Worm (Caenorhabditis elegans) whole organism, L4 larva: Measurements from ENCODE around the gene B0304.2.

Source experiments
- F37D6.2 ChIP-seq: sonication (generic microtip); optimal IDR thresholded peaks from 2 replicates; lab custom pipeline; 2016; ENCODE audit warnings: mild to moderate bottlenecking, missing genetic modification characterization, missing compliant biosample characterization
- F49E8.2 ChIP-seq: sonication (generic microtip); optimal IDR thresholded peaks from 2 replicates; lab custom pipeline; 2016; ENCODE audit warnings: missing compliant biosample characterization, mild to moderate bottlenecking, missing genetic modification characterization, borderline replicate concordance
- T20F7.1 ChIP-seq: fragments of 200-800 bp; sonication (Bioruptor generic); optimal IDR thresholded peaks from 2 replicates; lab custom pipeline; 2018; ENCODE audit warnings: mild to moderate bottlenecking, missing genetic modification characterization, missing compliant biosample characterization
- Y48G9A.11 ChIP-seq: fragments of 200-800 bp; sonication (Bioruptor generic); IDR thresholded peaks from 2 replicates; pipeline ENCODE4 v1.3.6; 2022; ENCODE audit warnings: missing genetic modification reagents, missing genetic modification characterization, missing compliant biosample characterization
- ZK546.5 ChIP-seq, 2 experiments: sonication (generic microtip); optimal IDR thresholded peaks; 2 replicates each; lab custom pipeline; 2017; ENCODE audit warnings: missing biosample characterization in 2 of 2, missing genetic modification characterization in 2 of 2
- aha-1 ChIP-seq: fragments of 150-350 bp; peaks from one replicate; lab custom pipeline; 2014; ENCODE audit warnings: missing biosample characterization, missing genetic modification characterization
- aly-2 ChIP-seq: sonication (generic microtip); optimal IDR thresholded peaks from 2 replicates; lab custom pipeline; 2018; ENCODE audit warnings: missing biosample characterization, missing genetic modification characterization
- attf-4 ChIP-seq: sonication (generic microtip); optimal IDR thresholded peaks from 3 replicates; lab custom pipeline; 2017; ENCODE audit warnings: missing biosample characterization, missing genetic modification characterization
- ceh-20 ChIP-seq: fragments of 200-800 bp; sonication (Bioruptor generic); IDR thresholded peaks from 2 replicates; pipeline ENCODE4 v1.3.6; 2022; ENCODE audit warnings: missing genetic modification reagents, missing genetic modification characterization, missing compliant biosample characterization
- ceh-28 ChIP-seq: fragments of 150-350 bp; optimal IDR thresholded peaks from 2 replicates; lab custom pipeline; 2014; ENCODE audit warnings: missing biosample characterization, missing genetic modification reagents, missing genetic modification characterization
- ces-1 ChIP-seq: fragments of 150-350 bp; sonication (generic microtip); optimal IDR thresholded peaks from 4 replicates; lab custom pipeline; 2014; ENCODE audit warnings: missing biosample characterization, missing genetic modification reagents, missing genetic modification characterization
- ctbp-1 ChIP-seq: fragments of 200-800 bp; sonication (Bioruptor generic); IDR thresholded peaks from 2 replicates; pipeline ENCODE4 v1.3.6; 2022; ENCODE audit warnings: missing genetic modification reagents, missing genetic modification characterization, missing compliant biosample characterization
- daf-12 ChIP-seq: fragments of 150-350 bp; optimal IDR thresholded peaks from 2 replicates; lab custom pipeline; 2014; ENCODE audit warnings: missing biosample characterization, missing genetic modification reagents, missing genetic modification characterization
- dmd-6 ChIP-seq: fragments of 200-800 bp; sonication (Bioruptor generic); IDR thresholded peaks from 2 replicates; pipeline ENCODE4 v1.3.6; 2022; ENCODE audit warnings: missing genetic modification reagents, missing genetic modification characterization, missing compliant biosample characterization
- dpl-1 ChIP-seq: fragments of 150-350 bp; optimal IDR thresholded peaks from 2 replicates; lab custom pipeline; 2014; ENCODE audit warnings: missing biosample characterization, missing genetic modification reagents, missing genetic modification characterization
- dve-1 ChIP-seq: sonication (generic microtip); optimal IDR thresholded peaks from 2 replicates; lab custom pipeline; 2017; ENCODE audit warnings: antibody characterized with exemption, mild to moderate bottlenecking, missing genetic modification characterization, missing compliant biosample characterization; ENCODE audit not compliant: insufficient read depth
- egl-27 ChIP-seq: sonication (generic microtip); optimal IDR thresholded peaks from 3 replicates; lab custom pipeline; 2017; ENCODE audit warnings: missing biosample characterization, missing genetic modification reagents, missing genetic modification characterization
- fkh-10 ChIP-seq: fragments of 150-350 bp; optimal IDR thresholded peaks from 2 replicates; lab custom pipeline; 2014; ENCODE audit warnings: missing biosample characterization, missing genetic modification reagents, missing genetic modification characterization
- gei-8 ChIP-seq: fragments of 200-800 bp; sonication (Bioruptor generic); optimal IDR thresholded peaks from 2 replicates; lab custom pipeline; 2018; ENCODE audit warnings: mild to moderate bottlenecking, missing genetic modification characterization, missing compliant biosample characterization
- hlh-11 ChIP-seq: fragments of 200-800 bp; sonication (Bioruptor generic); optimal IDR thresholded peaks from 2 replicates; lab custom pipeline; 2018; ENCODE audit warnings: mild to moderate bottlenecking, missing genetic modification characterization, missing compliant biosample characterization
- hlh-30 ChIP-seq: sonication (generic microtip); optimal IDR thresholded peaks from 2 replicates; lab custom pipeline; 2017; ENCODE audit warnings: antibody characterized with exemption, mild to moderate bottlenecking, missing genetic modification characterization, missing compliant biosample characterization; ENCODE audit not compliant: insufficient read depth
- hmg-1.1 ChIP-seq: fragments of 200-800 bp; sonication (Bioruptor generic); IDR thresholded peaks from 2 replicates; pipeline ENCODE4 v1.3.6; 2022; ENCODE audit warnings: missing genetic modification reagents, missing genetic modification characterization, missing compliant biosample characterization
- lin-1 ChIP-seq: fragments of 200-800 bp; sonication (Bioruptor generic); IDR thresholded peaks from 2 replicates; pipeline ENCODE4 v1.3.6; 2022; ENCODE audit warnings: missing genetic modification reagents, missing genetic modification characterization, missing compliant biosample characterization
- lin-13 ChIP-seq: fragments of 150-350 bp; optimal IDR thresholded peaks from 2 replicates; lab custom pipeline; 2014; ENCODE audit warnings: missing biosample characterization, missing genetic modification reagents, missing genetic modification characterization
- lin-15B ChIP-seq: fragments of 150-350 bp; sonication (generic microtip); optimal IDR thresholded peaks from 3 replicates; lab custom pipeline; 2014; ENCODE audit warnings: missing biosample characterization, missing genetic modification characterization
- lin-38 ChIP-seq: fragments of 200-800 bp; sonication (Bioruptor generic); IDR thresholded peaks from 2 replicates; pipeline ENCODE4 v1.3.6; 2022; ENCODE audit warnings: missing genetic modification reagents, missing genetic modification characterization, missing compliant biosample characterization
- lsy-2 ChIP-seq, 2 experiments: fragments of 150-350 bp in 1 of 2; sonication (generic microtip) in 1 of 2; optimal IDR thresholded peaks; 2 replicates each; lab custom pipeline; 2014 to 2017; ENCODE audit warnings: missing biosample characterization in 2 of 2, missing genetic modification characterization in 2 of 2
- madf-5 ChIP-seq, 2 experiments: fragments of 200-800 bp; sonication (Bioruptor generic); IDR thresholded peaks; 2 replicates each; pipeline ENCODE4 v1.3.6; 2022; ENCODE audit warnings: missing compliant biosample characterization in 2 of 2, missing genetic modification characterization in 2 of 2
- mdl-1 ChIP-seq, 2 experiments: fragments of 150-350 bp in 1 of 2; sonication (generic microtip) in 1 of 2; optimal IDR thresholded peaks; 2 replicates each; lab custom pipeline; 2014 to 2017; ENCODE audit warnings: missing biosample characterization in 2 of 2, missing genetic modification characterization in 2 of 2
- mes-2 ChIP-seq: sonication (generic microtip); optimal IDR thresholded peaks from 2 replicates; lab custom pipeline; 2016; ENCODE audit warnings: missing genotype, mild to moderate bottlenecking, missing genetic modification characterization, missing compliant biosample characterization; ENCODE audit not compliant: poor library complexity, severe bottlenecking
- mxl-2 ChIP-seq: fragments of 200-800 bp; sonication (Bioruptor generic); conservative IDR thresholded peaks from 2 replicates; pipeline ENCODE4 v1.3.6; 2022; ENCODE audit warnings: missing genetic modification reagents, missing genetic modification characterization, missing compliant biosample characterization
- mxl-3 ChIP-seq: fragments of 200-800 bp; sonication (Bioruptor generic); optimal IDR thresholded peaks from 2 replicates; lab custom pipeline; 2018; ENCODE audit warnings: mild to moderate bottlenecking, missing genetic modification characterization, missing compliant biosample characterization
- nhr-11 ChIP-seq: fragments of 150-350 bp; optimal IDR thresholded peaks from 2 replicates; lab custom pipeline; 2014; ENCODE audit warnings: missing biosample characterization, missing genetic modification characterization
- nhr-111 ChIP-seq: fragments of 200-800 bp; sonication (Bioruptor generic); optimal IDR thresholded peaks from 2 replicates; lab custom pipeline; 2018; ENCODE audit warnings: mild to moderate bottlenecking, missing genetic modification characterization, missing compliant biosample characterization
- nhr-28 ChIP-seq: fragments of 150-350 bp; optimal IDR thresholded peaks from 2 replicates; lab custom pipeline; 2014; ENCODE audit warnings: missing biosample characterization, missing genetic modification characterization
- nhr-6 ChIP-seq: fragments of 150-350 bp; optimal IDR thresholded peaks from 2 replicates; lab custom pipeline; 2014; ENCODE audit warnings: missing biosample characterization, missing genetic modification characterization
- pha-4 ChIP-seq, 2 experiments: fragments of 150-350 bp in 1 of 2; fragments of 200-800 bp in 1 of 2; sonication (Bioruptor generic) in 1 of 2; IDR thresholded peaks in 1 of 2; optimal IDR thresholded peaks in 1 of 2; 2 replicates each; pipeline versions ENCODE4 v1.3.6 to Lab custom; 2014 to 2022; ENCODE audit warnings: missing genetic modification characterization in 2 of 2, missing genetic modification reagents in 2 of 2, missing biosample characterization in 1 of 2, missing compliant biosample characterization in 1 of 2
- pqm-1 ChIP-seq: sonication (generic microtip); optimal IDR thresholded peaks from 2 replicates; lab custom pipeline; 2017; ENCODE audit warnings: missing biosample characterization, missing genetic modification characterization
- rbr-2 ChIP-seq: sonication (generic microtip); optimal IDR thresholded peaks from 2 replicates; lab custom pipeline; 2016; ENCODE audit warnings: missing genotype, missing genetic modification characterization, missing compliant biosample characterization
- saeg-2 ChIP-seq: fragments of 200-800 bp; sonication (Bioruptor generic); IDR thresholded peaks from 2 replicates; pipeline ENCODE4 v1.3.6; 2022; ENCODE audit warnings: missing genetic modification reagents, missing genetic modification characterization, missing compliant biosample characterization
- sdz-12 ChIP-seq: fragments of 200-800 bp; sonication (Bioruptor generic); optimal IDR thresholded peaks from 2 replicates; lab custom pipeline; 2018; ENCODE audit warnings: mild to moderate bottlenecking, missing genetic modification characterization, missing compliant biosample characterization
- snpc-1.2 ChIP-seq: fragments of 200-800 bp; sonication (Bioruptor generic); IDR thresholded peaks from 2 replicates; pipeline ENCODE4 v1.3.6; 2022; ENCODE audit warnings: missing genetic modification reagents, missing genetic modification characterization, missing compliant biosample characterization
- unc-130 ChIP-seq: sonication (generic microtip); optimal IDR thresholded peaks from 2 replicates; lab custom pipeline; 2016; ENCODE audit warnings: missing genetic modification reagents, missing genetic modification characterization, missing compliant biosample characterization
- zfp-2 ChIP-seq: sonication (generic microtip); optimal IDR thresholded peaks from 2 replicates; lab custom pipeline; 2016; ENCODE audit warnings: mild to moderate bottlenecking, missing genetic modification characterization, missing compliant biosample characterization
- zip-2 ChIP-seq: fragments of 150-350 bp; optimal IDR thresholded peaks from 2 replicates; lab custom pipeline; 2014; ENCODE audit warnings: missing biosample characterization, missing genetic modification characterization
- ztf-11 ChIP-seq: fragments of 150-350 bp; optimal IDR thresholded peaks from 2 replicates; lab custom pipeline; 2014; ENCODE audit warnings: missing biosample characterization, missing genetic modification characterization
- ztf-7 ChIP-seq: fragments of 150-350 bp; optimal IDR thresholded peaks from 2 replicates; lab custom pipeline; 2014; ENCODE audit warnings: missing biosample characterization, missing genetic modification characterization

B0304.2 gene

DNA sequence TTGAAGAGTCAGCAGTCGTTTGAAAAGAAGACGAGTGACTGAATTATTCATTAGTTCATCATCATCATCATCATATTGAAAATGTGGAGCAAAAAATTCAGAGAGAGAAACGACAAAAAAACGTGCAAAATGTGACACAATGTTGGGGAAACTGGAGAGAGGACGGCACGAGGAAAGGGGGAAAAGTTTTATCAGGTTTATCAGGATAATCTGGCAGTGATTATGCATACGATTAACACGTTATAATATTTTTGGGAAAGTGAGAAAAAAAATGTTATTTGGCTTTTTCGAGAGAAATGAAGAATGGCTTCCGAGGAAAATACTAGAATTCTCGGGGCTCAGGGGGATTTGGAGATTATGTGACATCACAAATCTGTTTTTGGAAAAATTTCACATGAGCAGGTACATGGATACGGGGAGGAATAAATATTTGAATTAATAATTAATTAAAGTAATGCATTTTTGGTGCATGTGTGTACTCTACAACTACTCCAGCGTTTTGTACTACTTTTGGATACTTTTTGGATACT lies 18.3 kb upstream of the B0304.2 start, which contains the start of gene camt-1:
TSS of gene camt-1 (minus strand) at position 51 of the 530 bp plus-strand sequence.
- TF ChIP-seq sdz-12 (no peak), F49E8.2 (tag; lab: Kevin White, UChicago) (no peak), Y48G9A.11 (GFP tag; lab: Robert Waterston, UW) (no peak), gei-8 (GFP tag; lab: Kevin White, UChicago) (no peak), T20F7.1 (no peak), ceh-28 (tag; lab: Kevin White, UChicago) (no peak), lin-15B (tag; lab: Kevin White, UChicago) (no peak), nhr-28 (tag; lab: Kevin White, UChicago) (no peak), ztf-11 (no peak), daf-12 (tag; lab: Kevin White, UChicago) (no peak), zip-2 (tag; lab: Kevin White, UChicago) (no peak), madf-5 (GFP tag; IDR thresholded peaks at IDR 0.05; lab: Robert Waterston, UW) (no peak), attf-4 (tag; lab: Kevin White, UChicago) (no peak), zfp-2 (tag; lab: Kevin White, UChicago) (no peak)

DNA sequence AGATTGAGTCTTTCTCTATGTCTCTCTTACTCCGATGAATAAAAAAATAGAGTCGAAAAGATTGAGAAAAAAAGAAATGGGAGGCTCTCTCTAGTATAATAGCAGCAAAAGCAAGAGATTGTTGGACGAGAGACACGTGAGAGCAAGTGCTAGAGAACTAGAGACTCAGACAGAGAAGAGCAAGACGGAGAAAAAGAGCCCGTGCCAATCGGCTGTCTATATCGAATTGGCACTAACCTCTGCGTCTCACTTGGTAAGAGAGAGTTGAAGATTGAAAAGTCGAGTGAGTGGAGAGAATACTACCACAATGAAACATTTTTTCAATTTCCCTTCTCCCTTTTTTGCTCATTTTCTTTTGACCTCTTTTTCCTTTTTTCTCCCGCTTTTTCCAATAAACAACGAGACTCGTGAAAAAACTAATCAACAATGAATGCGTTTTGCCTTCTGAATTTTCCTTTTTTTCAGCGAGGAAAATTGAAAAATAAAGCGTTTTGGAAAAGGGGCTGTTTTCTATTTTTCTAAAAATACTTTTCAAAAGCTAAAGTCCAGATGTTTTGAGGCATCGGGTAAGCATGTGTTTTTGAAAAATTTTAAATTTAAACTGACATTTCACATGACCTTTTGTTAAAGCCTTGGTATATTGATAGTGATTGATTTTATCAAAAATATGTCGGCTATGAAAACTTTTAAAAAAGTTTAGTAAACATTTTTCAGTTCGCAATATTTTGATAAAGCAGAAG lies 16.7 kb upstream of the B0304.2 start:
- TF ChIP-seq lin-13 (GFP tag; lab: Kevin White, UChicago) (peak; percentile 23), ctbp-1 (GFP tag; lab: Robert Waterston, UW) (peak; percentile 64; the same call in 1 of the 2 replicates), pqm-1 (peak; percentile 15), ztf-7 (tag; lab: Kevin White, UChicago) (peak; percentile 12), mdl-1 (tag; optimal IDR thresholded peaks at IDR 0.05; lab: Kevin White, UChicago) (peak in 1 of 2 experiments; percentile 82), saeg-2 (no peak), ceh-20 (peak; percentile 40; the same call in 1 of the 2 replicates), nhr-28 (tag; lab: Kevin White, UChicago) (peak; percentile 35), fkh-10 (GFP tag; lab: Kevin White, UChicago) (no peak), mxl-2 (GFP tag; lab: Robert Waterston, UW) (no peak), mes-2 (tag; lab: Kevin White, UChicago) (peak; percentile 31), pha-4 (GFP tag; IDR thresholded peaks at IDR 0.05; lab: Robert Waterston, UW) (peak; percentile 47; the same call in 1 of the 2 replicates), pha-4 (tag; optimal IDR thresholded peaks at IDR 0.05; lab: Kevin White, UChicago) (peak; percentile 8), mxl-3 (peak; percentile 46), ZK546.5 (tag; optimal IDR thresholded peaks at IDR 0.05; lab: Kevin White, UChicago) (no peak), F37D6.2 (tag; lab: Kevin White, UChicago) (peak; percentile 28), aha-1 (tag; lab: Kevin White, UChicago) (peak; percentile 60), nhr-111 (GFP tag; lab: Kevin White, UChicago) (no peak), nhr-11 (peak; percentile 75), nhr-6 (no peak), dmd-6 (GFP tag; lab: Robert Waterston, UW) (peak; percentile 74), hlh-30 (tag; lab: Kevin White, UChicago) (peak; percentile 90), lsy-2 (tag; optimal IDR thresholded peaks at IDR 0.05; lab: Kevin White, UChicago) (peak; percentile 73 to 76), T20F7.1 (no peak), lin-38 (GFP tag; lab: Robert Waterston, UW) (peak; percentile 45), unc-130 (GFP tag; lab: Kevin White, UChicago) (no peak), dpl-1 (GFP tag; lab: Kevin White, UChicago) (peak; percentile 46), egl-27 (tag; lab: Kevin White, UChicago) (no peak), rbr-2 (tag; lab: Kevin White, UChicago) (peak; percentile 74), snpc-1.2 (GFP tag; lab: Robert Waterston, UW) (no peak), lin-1 (GFP tag; lab: Robert Waterston, UW) (0 out of 2 replicates have a peak, but pooled peaks have one; percentile 44), aly-2 (tag; lab: Kevin White, UChicago) (no peak), hmg-1.1 (peak; percentile 70; the same call in 1 of the 2 replicates), hlh-11 (tag; lab: Kevin White, UChicago) (peak; percentile 70), dve-1 (peak; percentile 53), ces-1 (peak; percentile 46)
